Fruit fly (Drosophila melanogaster) whole organism, embryonic: ENCODE data around the gene CG17327.
A peak's percentile ranks its signal among the peaks of the same experiment; 100 is the strongest.

Experiments used
- Adf1 ChIP-seq: fragments of 200-800 bp; sonication (Bioruptor generic); IDR thresholded peaks from 2 replicates; pipeline ENCODE4 v1.3.6; 2022; ENCODE audit warnings: missing biosample characterization, missing genetic modification characterization
- Antp ChIP-seq: fragments of 200-800 bp; sonication (Bioruptor generic); optimal IDR thresholded peaks from 3 replicates; lab custom pipeline; 2016; ENCODE audit warnings: missing biosample characterization, missing genetic modification characterization
- Blimp-1 ChIP-seq: fragments of 200-800 bp; sonication (Bioruptor generic); optimal IDR thresholded peaks from 3 replicates; lab custom pipeline; 2018; ENCODE audit warnings: missing biosample characterization, missing genetic modification characterization, mild to moderate bottlenecking, moderate library complexity, missing genetic modification reagents
- Bteb2 ChIP-seq: fragments of 200-800 bp; sonication (Bioruptor generic); optimal IDR thresholded peaks from 2 replicates; lab custom pipeline; 2016; ENCODE audit warnings: missing biosample characterization, missing genetic modification characterization
- CG11093 ChIP-seq: fragments of 200-800 bp; sonication (Bioruptor generic); IDR thresholded peaks from 3 replicates; pipeline ENCODE4 v1.3.6; 2022; ENCODE audit warnings: missing biosample characterization, missing genetic modification characterization
- CG17328 ChIP-seq: fragments of 200-800 bp; sonication (Bioruptor generic); IDR thresholded peaks from 2 replicates; pipeline ENCODE4 v1.3.6; 2022; ENCODE audit warnings: missing biosample characterization, missing genetic modification characterization
- CG1792 ChIP-seq: fragments of 200-800 bp; sonication (Bioruptor generic); optimal IDR thresholded peaks from 2 replicates; lab custom pipeline; 2016; ENCODE audit warnings: missing biosample characterization, missing genetic modification characterization
- CG2129 ChIP-seq: fragments of 200-800 bp; sonication (Bioruptor generic); IDR thresholded peaks from 2 replicates; pipeline ENCODE4 v1.3.6; 2022; ENCODE audit warnings: missing biosample characterization, missing genetic modification characterization; ENCODE audit not compliant: partially characterized antibody
- CG2712 ChIP-seq: fragments of 200-800 bp; optimal IDR thresholded peaks from 3 replicates; lab custom pipeline; 2019; ENCODE audit warnings: missing biosample characterization, mild to moderate bottlenecking, missing genetic modification characterization, moderate library complexity
- CG30403 ChIP-seq: fragments of 200-800 bp; sonication (Bioruptor generic); optimal IDR thresholded peaks from 3 replicates; lab custom pipeline; 2016; ENCODE audit warnings: missing biosample characterization, missing genetic modification characterization
- CG32532 ChIP-seq: fragments of 200-800 bp; sonication (Bioruptor generic); IDR thresholded peaks from 2 replicates; pipeline ENCODE4 v1.3.6; 2022; ENCODE audit warnings: missing biosample characterization, missing genetic modification characterization
- CG3847 ChIP-seq: fragments of 200-800 bp; sonication (Bioruptor generic); IDR thresholded peaks from 2 replicates; pipeline ENCODE4 v1.3.6; 2022; ENCODE audit warnings: missing biosample characterization, missing genetic modification characterization
- CG4730 ChIP-seq: fragments of 200-800 bp; sonication (Bioruptor generic); IDR thresholded peaks from 2 replicates; pipeline ENCODE4 v1.3.6; 2022; ENCODE audit warnings: missing biosample characterization, missing genetic modification characterization
- CG6689 ChIP-seq: fragments of 200-800 bp; sonication (Bioruptor generic); IDR thresholded peaks from 2 replicates; pipeline ENCODE4 v1.3.6; 2022; ENCODE audit warnings: missing biosample characterization, missing genetic modification characterization
- CG6854 ChIP-seq: fragments of 200-800 bp; sonication (Bioruptor generic); optimal IDR thresholded peaks from 3 replicates; lab custom pipeline; 2017; ENCODE audit warnings: missing biosample characterization, mild to moderate bottlenecking, missing genetic modification characterization
- CG7786 ChIP-seq: fragments of 200-800 bp; sonication (Bioruptor generic); optimal IDR thresholded peaks from 2 replicates; lab custom pipeline; 2016; ENCODE audit warnings: missing biosample characterization, missing genetic modification characterization
- CG8359 ChIP-seq: fragments of 200-800 bp; sonication (Bioruptor generic); optimal IDR thresholded peaks from 2 replicates; lab custom pipeline; 2017; ENCODE audit warnings: missing biosample characterization, mild to moderate bottlenecking, missing genetic modification characterization, borderline replicate concordance
- Camta ChIP-seq: fragments of 200-800 bp; sonication (Bioruptor generic); optimal IDR thresholded peaks from 2 replicates; lab custom pipeline; 2016; ENCODE audit warnings: missing biosample characterization, missing genetic modification characterization
- CrebB ChIP-seq: fragments of 200-800 bp; sonication (Bioruptor generic); optimal IDR thresholded peaks from 3 replicates; lab custom pipeline; 2018; ENCODE audit warnings: missing biosample characterization, mild to moderate bottlenecking, missing genetic modification characterization
- Ets65A ChIP-seq: fragments of 200-800 bp; sonication (Bioruptor generic); peaks from one replicate; lab custom pipeline; 2016; ENCODE audit warnings: missing biosample characterization, missing genetic modification characterization
- Ets97D ChIP-seq: fragments of 200-800 bp; sonication (Bioruptor generic); optimal IDR thresholded peaks from 3 replicates; lab custom pipeline; 2016; ENCODE audit warnings: missing biosample characterization, missing genetic modification characterization
- HLHmδ ChIP-seq: fragments of 200-800 bp; sonication (Bioruptor generic); optimal IDR thresholded peaks from 2 replicates; lab custom pipeline; 2018; ENCODE audit warnings: missing biosample characterization, mild to moderate bottlenecking, missing genetic modification characterization, moderate library complexity
- Meics ChIP-seq: fragments of 200-800 bp; sonication (Bioruptor generic); optimal IDR thresholded peaks from 2 replicates; lab custom pipeline; 2017; ENCODE audit warnings: missing biosample characterization, mild to moderate bottlenecking, missing genetic modification characterization
- Oaz ChIP-seq: fragments of 200-800 bp; sonication (Bioruptor generic); IDR thresholded peaks from 2 replicates; pipeline ENCODE4 v1.3.6; 2022; ENCODE audit warnings: missing biosample characterization, missing genetic modification characterization
- Optix ChIP-seq: fragments of 200-800 bp; sonication (Bioruptor generic); IDR thresholded peaks from 3 replicates; pipeline ENCODE4 v1.3.6; 2022; ENCODE audit warnings: missing biosample characterization, missing genetic modification characterization
- Ptx1 ChIP-seq: fragments of 200-800 bp; sonication (Bioruptor generic); IDR thresholded peaks from 2 replicates; pipeline ENCODE4 v1.3.6; 2022; ENCODE audit warnings: missing biosample characterization, missing genetic modification characterization
- Six4 ChIP-seq: fragments of 200-800 bp; sonication (Bioruptor generic); optimal IDR thresholded peaks from 2 replicates; lab custom pipeline; 2016; ENCODE audit warnings: missing biosample characterization, missing genetic modification characterization
- Sry-β ChIP-seq: fragments of 200-800 bp; sonication (Bioruptor generic); optimal IDR thresholded peaks from 2 replicates; lab custom pipeline; 2018; ENCODE audit warnings: missing biosample characterization, mild to moderate bottlenecking, missing genetic modification characterization, moderate library complexity
- Sry-δ ChIP-seq: fragments of 200-800 bp; sonication (Bioruptor generic); optimal IDR thresholded peaks from 2 replicates; lab custom pipeline; 2016; ENCODE audit warnings: missing biosample characterization, missing genetic modification characterization
- TFAM ChIP-seq: fragments of 200-800 bp; sonication (Bioruptor generic); optimal IDR thresholded peaks from 2 replicates; lab custom pipeline; 2017; ENCODE audit warnings: missing biosample characterization, missing genetic modification characterization, inconsistent platforms
- abd-A ChIP-seq: fragments of 200-800 bp; sonication (Bioruptor generic); optimal IDR thresholded peaks from 3 replicates; lab custom pipeline; 2019; ENCODE audit warnings: missing biosample characterization, mild to moderate bottlenecking, missing genetic modification characterization, moderate library complexity
- ap ChIP-seq: fragments of 200-800 bp; sonication (Bioruptor generic); IDR thresholded peaks from 2 replicates; pipeline ENCODE4 v1.3.6; 2022; ENCODE audit warnings: missing biosample characterization, missing genetic modification characterization
- bigmax ChIP-seq: fragments of 200-800 bp; sonication (Bioruptor generic); optimal IDR thresholded peaks from 2 replicates; lab custom pipeline; 2018; ENCODE audit warnings: missing biosample characterization, mild to moderate bottlenecking, missing genetic modification characterization
- bowl ChIP-seq: fragments of 200-800 bp; sonication (Bioruptor generic); IDR thresholded peaks from 2 replicates; pipeline ENCODE4 v1.3.6; 2022; ENCODE audit warnings: missing biosample characterization, missing genetic modification characterization
- bsh ChIP-seq, 2 experiments: fragments of 200-800 bp; sonication (Bioruptor generic); optimal IDR thresholded peaks; 2 replicates each; lab custom pipeline; 2017 to 2018; ENCODE audit warnings: mild to moderate bottlenecking in 2 of 2, missing biosample characterization in 2 of 2, missing genetic modification characterization in 2 of 2, moderate library complexity in 1 of 2
- chn ChIP-seq: fragments of 200-800 bp; sonication (Bioruptor generic); optimal IDR thresholded peaks from 2 replicates; lab custom pipeline; 2016; ENCODE audit warnings: missing biosample characterization, missing genetic modification characterization
- corto ChIP-seq: fragments of 200-800 bp; sonication (Bioruptor generic); optimal IDR thresholded peaks from 2 replicates; lab custom pipeline; 2016; ENCODE audit warnings: missing biosample characterization, mild to moderate bottlenecking, missing genetic modification characterization, moderate library complexity
- dysf ChIP-seq: fragments of 200-800 bp; sonication (Bioruptor generic); IDR thresholded peaks from 3 replicates; pipeline ENCODE4 v1.3.6; 2022; ENCODE audit warnings: missing biosample characterization, missing genetic modification characterization
- gsb ChIP-seq: fragments of 200-800 bp; sonication (Bioruptor generic); IDR thresholded peaks from 2 replicates; pipeline ENCODE4 v1.3.6; 2022; ENCODE audit warnings: missing biosample characterization, missing genetic modification characterization
- inv ChIP-seq: fragments of 200-800 bp; sonication (Bioruptor generic); IDR thresholded peaks from 2 replicates; pipeline ENCODE4 v1.3.6; 2022; ENCODE audit warnings: missing biosample characterization, missing genetic modification characterization; ENCODE audit not compliant: partially characterized antibody
- knrl ChIP-seq: fragments of 200-800 bp; sonication (Bioruptor generic); IDR thresholded peaks from 3 replicates; pipeline ENCODE4 v1.3.6; 2022; ENCODE audit warnings: missing biosample characterization, missing genetic modification characterization; ENCODE audit not compliant: partially characterized antibody
- mld ChIP-seq: fragments of 200-800 bp; sonication (Bioruptor generic); IDR thresholded peaks from 3 replicates; pipeline ENCODE4 v1.3.6; 2022; ENCODE audit warnings: missing biosample characterization, missing genetic modification characterization; ENCODE audit not compliant: partially characterized antibody
- peb ChIP-seq: fragments of 200-800 bp; sonication (Bioruptor generic); IDR thresholded peaks from 2 replicates; pipeline ENCODE4 v1.3.6; 2022; ENCODE audit warnings: missing biosample characterization, missing genetic modification characterization
- pfk ChIP-seq: fragments of 200-800 bp; sonication (Bioruptor generic); optimal IDR thresholded peaks from 2 replicates; lab custom pipeline; 2018; ENCODE audit warnings: missing biosample characterization, mild to moderate bottlenecking, missing genetic modification characterization, moderate library complexity
- psq ChIP-seq: fragments of 200-800 bp; sonication (Bioruptor generic); optimal IDR thresholded peaks from 2 replicates; lab custom pipeline; 2017; ENCODE audit warnings: missing biosample characterization, missing genetic modification characterization
- sc ChIP-seq, 3 experiments: fragments of >200 bp in 2 of 3; fragments of 200-800 bp in 1 of 3; sonication (Bioruptor generic) in 1 of 3; optimal IDR thresholded peaks; 2 replicates in 2 of 3; 3 replicates in 1 of 3; lab custom pipeline; 2017; ENCODE audit warnings: mild to moderate bottlenecking in 1 of 3, missing biosample characterization in 1 of 3, missing genetic modification characterization in 1 of 3, missing genetic modification reagents in 1 of 3
- seq ChIP-seq: fragments of 200-800 bp; sonication (Bioruptor generic); IDR thresholded peaks from 2 replicates; pipeline ENCODE4 v1.3.6; 2022; ENCODE audit warnings: missing biosample characterization, missing genetic modification characterization
- usp ChIP-seq: fragments of >200 bp; optimal IDR thresholded peaks from 2 replicates; lab custom pipeline; 2017; ENCODE audit warnings: missing biosample characterization, missing genetic modification characterization
- z ChIP-seq: fragments of 200-800 bp; sonication (Bioruptor generic); IDR thresholded peaks from 3 replicates; pipeline ENCODE4 v1.3.6; 2022; ENCODE audit warnings: missing biosample characterization, missing genetic modification characterization

Gene CG17327

dm6 chr3R:12981334-12982166 lies 16.0 kb downstream of the CG17327 start (continued):
- TF ChIP-seq Ets97D (GFP tag; lab: Kevin White, UChicago), result no peak
- TF ChIP-seq mld (GFP tag; lab: Robert Waterston, UW), result no peak
- no peak for TF ChIP-seq CG7786 (GFP tag; lab: Kevin White, UChicago)
- no peak for TF ChIP-seq pfk (GFP tag; lab: Kevin White, UChicago)
- no peak for TF ChIP-seq inv (GFP tag; lab: Robert Waterston, UW)
- no peak for TF ChIP-seq corto (GFP tag; lab: Kevin White, UChicago)
- peak; percentile 26 for TF ChIP-seq Camta (GFP tag; lab: Kevin White, UChicago)
- TF ChIP-seq dysf (GFP tag; lab: Robert Waterston, UW), result peak; percentile 71
- no peak for TF ChIP-seq bowl (GFP tag; lab: Robert Waterston, UW)
- TF ChIP-seq knrl (GFP tag; lab: Robert Waterston, UW), result no peak
- TF ChIP-seq CG2712 (tag; lab: Kevin White, UChicago), result peak; percentile 73
- TF ChIP-seq CG2129 (GFP tag; lab: Robert Waterston, UW), result no peak
- TF ChIP-seq chn, result peak; percentile 31
- no peak for TF ChIP-seq Sry-β
- TF ChIP-seq CG6854, result peak; percentile 48
- TF ChIP-seq abd-A, result no peak
- peak; percentile 40; the same call in 1 of the 2 replicates for TF ChIP-seq CG17328 (GFP tag; lab: Robert Waterston, UW)
- no peak for TF ChIP-seq Adf1 (GFP tag; lab: Robert Waterston, UW)
- peak; percentile 34 to 60 for TF ChIP-seq bsh (GFP tag; optimal IDR thresholded peaks at IDR 0.05; lab: Kevin White, UChicago)
- TF ChIP-seq CG6689 (GFP tag; lab: Robert Waterston, UW), result peak; percentile 64; the same call in 1 of the 2 replicates
- no peak for TF ChIP-seq seq (GFP tag; lab: Robert Waterston, UW)
- TF ChIP-seq usp, result no peak
- TF ChIP-seq Antp, result no peak
- TF ChIP-seq CrebB (tag; lab: Kevin White, UChicago), result no peak
- peak; percentile 77 for TF ChIP-seq Meics (GFP tag; lab: Kevin White, UChicago)
- no peak for TF ChIP-seq CG4730 (GFP tag; lab: Robert Waterston, UW)
- peak; percentile 25; the same call in 1 of the 2 replicates for TF ChIP-seq gsb
- TF ChIP-seq Optix, result no peak
- no peak for TF ChIP-seq psq
- TF ChIP-seq CG30403 (GFP tag; lab: Kevin White, UChicago), result peak; percentile 80
- TF ChIP-seq CG11093 (GFP tag; lab: Robert Waterston, UW), result 0 out of 3 replicates have a peak, but pooled peaks have one; percentile 54
- peak; percentile 43 for TF ChIP-seq Six4 (GFP tag; lab: Kevin White, UChicago)
- TF ChIP-seq Oaz (GFP tag; lab: Robert Waterston, UW), result 0 out of 2 replicates have a peak, but pooled peaks have one; percentile 14
- TF ChIP-seq sc (optimal IDR thresholded peaks at IDR 0.05; lab: Kevin White, UChicago), result no peak
- TF ChIP-seq sc (GFP tag; optimal IDR thresholded peaks at IDR 0.05; lab: Kevin White, UChicago), result no peak
- TF ChIP-seq Blimp-1 (GFP tag; lab: Kevin White, UChicago), result peak; percentile 64
- no peak for TF ChIP-seq Sry-δ (GFP tag; lab: Kevin White, UChicago)
- no peak for TF ChIP-seq bigmax (GFP tag; lab: Kevin White, UChicago)
- TF ChIP-seq CG3847 (GFP tag; lab: Robert Waterston, UW), result no peak
- TF ChIP-seq CG32532 (GFP tag; lab: Robert Waterston, UW), result peak; percentile 67; the same call in 1 of the 2 replicates
- no peak for TF ChIP-seq CG8359 (GFP tag; lab: Kevin White, UChicago)
- no peak for TF ChIP-seq CG1792 (GFP tag; lab: Kevin White, UChicago)
- no peak for TF ChIP-seq HLHmδ
- TF ChIP-seq Ptx1 (GFP tag; lab: Robert Waterston, UW), result peak; percentile 76
- peak; percentile 18 for TF ChIP-seq Ets65A
- peak; percentile 29 for TF ChIP-seq Bteb2 (GFP tag; lab: Kevin White, UChicago)
- no peak for TF ChIP-seq ap
- TF ChIP-seq z (GFP tag; lab: Robert Waterston, UW), result no peak
- no peak for TF ChIP-seq TFAM (GFP tag; lab: Kevin White, UChicago)
- no peak for TF ChIP-seq peb (GFP tag; lab: Robert Waterston, UW)
